Worm (Caenorhabditis elegans): ENCODE data around the gene Y23B4A.1.

- TF ChIP-seq flt-1 (GFP tag; IDR thresholded peaks at IDR 0.05) (no peak), cog-1 (tag; optimal IDR thresholded peaks at IDR 0.05) (no peak), klf-2 (GFP tag; conservative IDR thresholded peaks at IDR 0.05) (no peak), med-1 (GFP tag; optimal IDR thresholded peaks at IDR 0.05; ENCODE audit: insufficient read depth) (no peak), ref-1 (GFP tag; conservative IDR thresholded peaks at IDR 0.05) (no peak), T22C8.4 (GFP tag; IDR thresholded peaks at IDR 0.05) (no peak), ztf-29 (GFP tag; IDR thresholded peaks at IDR 0.05) (no peak), ztf-23 (GFP tag; IDR thresholded peaks at IDR 0.05) (no peak)
Measured at ce11 chrX:5932923-5933322, 15.7 kb upstream of the Y23B4A.1 start.

Measured in whole organism, midembryonic.